Fruit fly (Drosophila melanogaster) whole organism, embryonic: ENCODE results near the gene CG11382.

Experiments
- CG10274 ChIP-seq: fragments of 200-800 bp; sonication (Bioruptor generic); optimal IDR thresholded peaks from 3 replicates; lab custom pipeline; 2017; ENCODE audit warnings: missing biosample characterization, mild to moderate bottlenecking, missing genetic modification characterization
- CG11723 ChIP-seq: fragments of 200-800 bp; sonication (Bioruptor generic); optimal IDR thresholded peaks from 2 replicates; lab custom pipeline; 2017; ENCODE audit warnings: missing biosample characterization, mild to moderate bottlenecking, missing genetic modification characterization
- CG12769 ChIP-seq: fragments of 200-800 bp; sonication (Bioruptor generic); optimal IDR thresholded peaks from 2 replicates; lab custom pipeline; 2019; ENCODE audit warnings: missing biosample characterization, mild to moderate bottlenecking, missing genetic modification characterization, moderate library complexity
- CG13894 ChIP-seq: fragments of 200-800 bp; sonication (Bioruptor generic); optimal IDR thresholded peaks from 3 replicates; lab custom pipeline; 2018; ENCODE audit warnings: missing biosample characterization, mild to moderate bottlenecking, missing genetic modification characterization, moderate library complexity
- CG14014 ChIP-seq: fragments of 200-800 bp; sonication (Bioruptor generic); IDR thresholded peaks from 2 replicates; pipeline ENCODE4 v1.3.6; 2022; ENCODE audit warnings: missing biosample characterization, missing genetic modification characterization
- CG18011 ChIP-seq: fragments of 200-800 bp; sonication (Bioruptor generic); optimal IDR thresholded peaks from 2 replicates; lab custom pipeline; 2017; ENCODE audit warnings: missing biosample characterization, missing genetic modification characterization, mild to moderate bottlenecking, moderate library complexity, missing genotype
- CG18599 ChIP-seq: fragments of 200-800 bp; sonication (Bioruptor generic); optimal IDR thresholded peaks from 3 replicates; lab custom pipeline; 2017; ENCODE audit warnings: missing biosample characterization, missing genetic modification characterization, mild to moderate bottlenecking, moderate library complexity, missing genetic modification reagents
- CG2116 ChIP-seq: fragments of 200-800 bp; sonication (Bioruptor generic); optimal IDR thresholded peaks from 3 replicates; lab custom pipeline; 2018; ENCODE audit warnings: missing biosample characterization, mild to moderate bottlenecking, missing genetic modification characterization
- CG2712 ChIP-seq: fragments of 200-800 bp; optimal IDR thresholded peaks from 3 replicates; lab custom pipeline; 2019; ENCODE audit warnings: missing biosample characterization, mild to moderate bottlenecking, missing genetic modification characterization, moderate library complexity
- CG2889 ChIP-seq: fragments of 200-800 bp; sonication (Bioruptor generic); IDR thresholded peaks from 3 replicates; pipeline ENCODE4 v1.3.6; 2022; ENCODE audit warnings: missing biosample characterization, missing genetic modification characterization
- CG3163 ChIP-seq: fragments of 200-800 bp; sonication (Bioruptor generic); optimal IDR thresholded peaks from 3 replicates; lab custom pipeline; 2016; ENCODE audit warnings: missing biosample characterization, missing genetic modification characterization
- CG34224 ChIP-seq: fragments of 200-800 bp; sonication (Bioruptor generic); IDR thresholded peaks from 3 replicates; pipeline ENCODE4 v1.3.6; 2022; ENCODE audit warnings: missing biosample characterization, missing genetic modification characterization; ENCODE audit not compliant: partially characterized antibody
- CG6254 ChIP-seq: fragments of 200-800 bp; sonication (Bioruptor generic); optimal IDR thresholded peaks from 3 replicates; lab custom pipeline; 2017; ENCODE audit warnings: mild to moderate bottlenecking, missing biosample characterization, missing genetic modification reagents, missing genetic modification characterization
- CG6683 ChIP-seq: fragments of 200-800 bp; sonication (Bioruptor generic); optimal IDR thresholded peaks from 2 replicates; lab custom pipeline; 2017; ENCODE audit warnings: missing biosample characterization, mild to moderate bottlenecking, missing genetic modification characterization, missing genetic modification reagents
- CG6791 ChIP-seq: fragments of 200-800 bp; sonication (Bioruptor generic); IDR thresholded peaks from 3 replicates; pipeline ENCODE4 v1.3.6; 2022; ENCODE audit warnings: missing biosample characterization, missing genetic modification characterization; ENCODE audit not compliant: partially characterized antibody
- CG7357 ChIP-seq: fragments of 200-800 bp; sonication (Bioruptor generic); IDR thresholded peaks from 3 replicates; pipeline ENCODE4 v1.3.6; 2022; ENCODE audit warnings: missing biosample characterization, missing genetic modification characterization
- CG7745 ChIP-seq: fragments of 200-800 bp; sonication (Bioruptor generic); optimal IDR thresholded peaks from 2 replicates; lab custom pipeline; 2018; ENCODE audit warnings: missing biosample characterization, mild to moderate bottlenecking, missing genetic modification characterization, moderate library complexity
- CG7987 ChIP-seq: fragments of 200-800 bp; sonication (Bioruptor generic); optimal IDR thresholded peaks from 2 replicates; lab custom pipeline; 2018; ENCODE audit warnings: missing biosample characterization, mild to moderate bottlenecking, missing genetic modification characterization, moderate library complexity
- CG8924 ChIP-seq: fragments of 200-800 bp; optimal IDR thresholded peaks from 3 replicates; lab custom pipeline; 2019; ENCODE audit warnings: missing biosample characterization, mild to moderate bottlenecking, missing genetic modification characterization, moderate library complexity
- CG9932 ChIP-seq: fragments of 200-800 bp; sonication (Bioruptor generic); IDR thresholded peaks from 2 replicates; pipeline ENCODE4 v1.3.6; 2022; ENCODE audit warnings: missing biosample characterization, missing genetic modification characterization
- Camta ChIP-seq: fragments of 200-800 bp; sonication (Bioruptor generic); optimal IDR thresholded peaks from 2 replicates; lab custom pipeline; 2016; ENCODE audit warnings: missing biosample characterization, missing genetic modification characterization
- D19B ChIP-seq: fragments of 200-800 bp; sonication (Bioruptor generic); optimal IDR thresholded peaks from 2 replicates; lab custom pipeline; 2017; ENCODE audit warnings: missing biosample characterization, mild to moderate bottlenecking, missing genetic modification characterization
- Elba2 ChIP-seq: fragments of 200-800 bp; sonication (Bioruptor generic); optimal IDR thresholded peaks from 3 replicates; lab custom pipeline; 2016; ENCODE audit warnings: missing biosample characterization, missing genetic modification characterization
- Fer1 ChIP-seq: fragments of 200-800 bp; sonication (Bioruptor generic); optimal IDR thresholded peaks from 2 replicates; lab custom pipeline; 2017; ENCODE audit warnings: missing biosample characterization, mild to moderate bottlenecking, missing genetic modification characterization
- H15 ChIP-seq: fragments of 200-800 bp; sonication (Bioruptor generic); IDR thresholded peaks from 3 replicates; pipeline ENCODE4 v1.3.6; 2022; ENCODE audit warnings: missing biosample characterization, missing genetic modification characterization
- HLH3B ChIP-seq: fragments of 200-800 bp; sonication (Bioruptor generic); IDR thresholded peaks from 2 replicates; pipeline ENCODE4 v1.3.6; 2022; ENCODE audit warnings: missing biosample characterization, missing genetic modification characterization
- Med ChIP-seq: fragments of 200-800 bp; sonication (Bioruptor generic); peaks from one replicate; lab custom pipeline; 2016; ENCODE audit warnings: missing biosample characterization, missing genetic modification characterization, mild to moderate bottlenecking, inconsistent platforms, moderate library complexity
- Meics ChIP-seq: fragments of 200-800 bp; sonication (Bioruptor generic); optimal IDR thresholded peaks from 2 replicates; lab custom pipeline; 2017; ENCODE audit warnings: missing biosample characterization, mild to moderate bottlenecking, missing genetic modification characterization
- Side ChIP-seq: fragments of 200-800 bp; sonication (Bioruptor generic); optimal IDR thresholded peaks from 2 replicates; lab custom pipeline; 2016; ENCODE audit warnings: missing biosample characterization, missing genetic modification characterization
- ato ChIP-seq: fragments of 200-800 bp; sonication (Bioruptor generic); IDR thresholded peaks from 2 replicates; pipeline ENCODE4 v1.3.6; 2022; ENCODE audit warnings: missing biosample characterization, missing genetic modification characterization; ENCODE audit not compliant: partially characterized antibody
- br ChIP-seq: fragments of >200 bp; optimal IDR thresholded peaks from 2 replicates; lab custom pipeline; 2017
- chinmo ChIP-seq: fragments of 200-800 bp; sonication (Bioruptor generic); IDR thresholded peaks from 4 replicates; pipeline ENCODE4 v1.3.6; 2022; ENCODE audit warnings: missing biosample characterization, missing genetic modification characterization; ENCODE audit not compliant: partially characterized antibody
- dan ChIP-seq: fragments of 200-800 bp; sonication (Bioruptor generic); IDR thresholded peaks from 2 replicates; pipeline ENCODE4 v1.3.6; 2022; ENCODE audit warnings: missing biosample characterization, missing genetic modification characterization
- danr ChIP-seq: fragments of 200-800 bp; sonication (Bioruptor generic); IDR thresholded peaks from 2 replicates; pipeline ENCODE4 v1.3.6; 2022; ENCODE audit warnings: missing biosample characterization, missing genetic modification characterization
- dm ChIP-seq: fragments of 200-800 bp; sonication (Bioruptor generic); optimal IDR thresholded peaks from 3 replicates; lab custom pipeline; 2016; ENCODE audit warnings: missing biosample characterization, missing genetic modification characterization
- fd3F ChIP-seq: fragments of 200-800 bp; sonication (Bioruptor generic); optimal IDR thresholded peaks from 2 replicates; lab custom pipeline; 2018; ENCODE audit warnings: missing biosample characterization, mild to moderate bottlenecking, missing genetic modification characterization, moderate library complexity
- fu2 ChIP-seq: fragments of 200-800 bp; sonication (Bioruptor generic); optimal IDR thresholded peaks from 2 replicates; lab custom pipeline; 2016; ENCODE audit warnings: missing biosample characterization, missing genetic modification characterization
- ham ChIP-seq: fragments of 200-800 bp; sonication (Bioruptor generic); IDR thresholded peaks from 2 replicates; pipeline ENCODE4 v1.3.6; 2022; ENCODE audit warnings: missing biosample characterization, missing genetic modification characterization
- hbn ChIP-seq: fragments of 200-800 bp; sonication (Bioruptor generic); IDR thresholded peaks from 2 replicates; pipeline ENCODE4 v1.3.6; 2022; ENCODE audit warnings: missing biosample characterization, missing genetic modification characterization; ENCODE audit not compliant: partially characterized antibody
- her ChIP-seq: fragments of 200-800 bp; sonication (Bioruptor generic); optimal IDR thresholded peaks from 2 replicates; lab custom pipeline; 2016; ENCODE audit warnings: missing biosample characterization, missing genetic modification characterization
- luna ChIP-seq: fragments of 200-800 bp; sonication (Bioruptor generic); optimal IDR thresholded peaks from 2 replicates; lab custom pipeline; 2016; ENCODE audit warnings: missing biosample characterization, missing genetic modification characterization
- nerfin-2 ChIP-seq: fragments of 200-800 bp; sonication (Bioruptor generic); IDR thresholded peaks from 2 replicates; pipeline ENCODE4 v1.3.6; 2022; ENCODE audit warnings: missing biosample characterization, missing genetic modification characterization; ENCODE audit not compliant: partially characterized antibody
- otp ChIP-seq: fragments of 200-800 bp; sonication (Bioruptor generic); IDR thresholded peaks from 3 replicates; pipeline ENCODE4, ENCODE4 v1.3.6; 2022; ENCODE audit warnings: missing biosample characterization, missing genetic modification characterization
- pfk ChIP-seq: fragments of 200-800 bp; sonication (Bioruptor generic); optimal IDR thresholded peaks from 2 replicates; lab custom pipeline; 2018; ENCODE audit warnings: missing biosample characterization, mild to moderate bottlenecking, missing genetic modification characterization, moderate library complexity
- pros ChIP-seq: fragments of 200-800 bp; sonication (Bioruptor generic); optimal IDR thresholded peaks from 3 replicates; lab custom pipeline; 2019; ENCODE audit warnings: missing biosample characterization, mild to moderate bottlenecking, missing genetic modification characterization, moderate library complexity
- sens-2 ChIP-seq: fragments of 200-800 bp; sonication (Bioruptor generic); IDR thresholded peaks from 2 replicates; pipeline ENCODE4 v1.3.6; 2022; ENCODE audit warnings: missing biosample characterization, missing genetic modification characterization
- slou ChIP-seq: fragments of 200-800 bp; sonication (Bioruptor generic); optimal IDR thresholded peaks from 3 replicates; lab custom pipeline; 2016; ENCODE audit warnings: missing biosample characterization, missing genetic modification characterization
- sqz ChIP-seq: fragments of 200-800 bp; sonication (Bioruptor generic); optimal IDR thresholded peaks from 3 replicates; lab custom pipeline; 2018; ENCODE audit warnings: missing biosample characterization, mild to moderate bottlenecking, missing genetic modification characterization
- trh ChIP-seq: fragments of 200-800 bp; sonication (Bioruptor generic); optimal IDR thresholded peaks from 2 replicates; lab custom pipeline; 2016; ENCODE audit warnings: missing biosample characterization, missing genetic modification characterization
- zfh2 ChIP-seq: fragments of 200-800 bp; sonication (Bioruptor generic); optimal IDR thresholded peaks from 2 replicates; lab custom pipeline; 2016; ENCODE audit warnings: missing biosample characterization, missing genetic modification characterization

Gene CG11382

dm6 chrX:1232533-1233212 is 22.9 kb downstream of the CG11382 start (continued):
- no peak for TF ChIP-seq CG2116 (GFP tag; lab: Kevin White, UChicago)
- TF ChIP-seq sens-2 (GFP tag; lab: Robert Waterston, UW): no peak
- TF ChIP-seq trh (GFP tag; lab: Kevin White, UChicago): no peak
- TF ChIP-seq Side (GFP tag; lab: Kevin White, UChicago): no peak
- no peak for TF ChIP-seq ato (GFP tag; lab: Robert Waterston, UW)
- no peak for TF ChIP-seq CG6683
- TF ChIP-seq luna: no peak
- TF ChIP-seq Meics (GFP tag; lab: Kevin White, UChicago): no peak
- TF ChIP-seq CG8924: no peak
- no peak for TF ChIP-seq fu2 (GFP tag; lab: Kevin White, UChicago)
- no peak for TF ChIP-seq CG10274 (GFP tag; lab: Kevin White, UChicago)
- TF ChIP-seq dan (GFP tag; lab: Robert Waterston, UW): no peak
- no peak for TF ChIP-seq Fer1 (GFP tag; lab: Kevin White, UChicago)
- 0 out of 4 replicates have a peak, but pooled peaks have one; percentile 6 for TF ChIP-seq chinmo (GFP tag; lab: Robert Waterston, UW)
- no peak for TF ChIP-seq CG2712
- no peak for TF ChIP-seq CG14014 (GFP tag; lab: Robert Waterston, UW)
- no peak for TF ChIP-seq otp (GFP tag; lab: Robert Waterston, UW)
- no peak for TF ChIP-seq CG18599
- no peak for TF ChIP-seq her (GFP tag; lab: Kevin White, UChicago)
- TF ChIP-seq CG7987 (GFP tag; lab: Kevin White, UChicago): peak; percentile 32
- no peak for TF ChIP-seq CG6791
- TF ChIP-seq CG13894 (tag; lab: Kevin White, UChicago): no peak
- TF ChIP-seq CG18011: no peak
- peak; percentile 30 for TF ChIP-seq dm (GFP tag; lab: Kevin White, UChicago)
- TF ChIP-seq Camta (GFP tag; lab: Kevin White, UChicago): no peak
- TF ChIP-seq ham (GFP tag; lab: Robert Waterston, UW): no peak
- TF ChIP-seq danr (GFP tag; lab: Robert Waterston, UW): no peak
- TF ChIP-seq fd3F (GFP tag; lab: Kevin White, UChicago): no peak
- TF ChIP-seq H15 (GFP tag; lab: Robert Waterston, UW): no peak
- TF ChIP-seq CG2889 (GFP tag; lab: Robert Waterston, UW): no peak
- TF ChIP-seq sqz: no peak
- TF ChIP-seq CG6254 (GFP tag; lab: Kevin White, UChicago): no peak
- no peak for TF ChIP-seq CG9932
- TF ChIP-seq nerfin-2: no peak
- no peak for TF ChIP-seq D19B (GFP tag; lab: Kevin White, UChicago)
- TF ChIP-seq pros (GFP tag; lab: Kevin White, UChicago): peak; percentile 45
- TF ChIP-seq CG11723 (GFP tag; lab: Kevin White, UChicago): no peak
- peak; percentile 46 for TF ChIP-seq Med (GFP tag; lab: Kevin White, UChicago)
- TF ChIP-seq slou (GFP tag; lab: Kevin White, UChicago): no peak
- peak; percentile 99 for TF ChIP-seq pfk (GFP tag; lab: Kevin White, UChicago)
- no peak for TF ChIP-seq CG34224 (GFP tag; lab: Robert Waterston, UW)
- no peak for TF ChIP-seq CG7745 (tag; lab: Kevin White, UChicago)
- no peak for TF ChIP-seq zfh2 (GFP tag; lab: Kevin White, UChicago)
- no peak for TF ChIP-seq CG7357
- TF ChIP-seq HLH3B (GFP tag; lab: Robert Waterston, UW): no peak
- no peak for TF ChIP-seq CG12769 (tag; lab: Kevin White, UChicago)
- no peak for TF ChIP-seq hbn
- no peak for TF ChIP-seq Elba2 (GFP tag; lab: Kevin White, UChicago)
- peak; percentile 29 for TF ChIP-seq CG3163 (GFP tag; lab: Kevin White, UChicago)
- no peak for TF ChIP-seq br (lab: Kevin White, UChicago)
